Fruit fly (Drosophila melanogaster) whole organism, embryonic: ENCODE results near the gene CG10137.

ENCODE experiments used
- ATbp ChIP-seq: fragments of 200-800 bp; sonication (Bioruptor generic); optimal IDR thresholded peaks from 2 replicates; lab custom pipeline; 2017; ENCODE audit warnings: missing biosample characterization, mild to moderate bottlenecking, missing genetic modification characterization, missing genetic modification reagents
- Adf1 ChIP-seq: fragments of 200-800 bp; sonication (Bioruptor generic); IDR thresholded peaks from 2 replicates; pipeline ENCODE4 v1.3.6; 2022; ENCODE audit warnings: missing biosample characterization, missing genetic modification characterization
- Atf6 ChIP-seq: fragments of 200-800 bp; sonication (Bioruptor generic); IDR thresholded peaks from 2 replicates; pipeline ENCODE4 v1.3.6; 2022; ENCODE audit warnings: missing biosample characterization, missing genetic modification characterization
- Bgb ChIP-seq: fragments of 200-800 bp; sonication (Bioruptor generic); IDR thresholded peaks from 2 replicates; pipeline ENCODE4 v1.3.6; 2022; ENCODE audit warnings: missing biosample characterization, missing genetic modification characterization; ENCODE audit not compliant: partially characterized antibody
- Bteb2 ChIP-seq: fragments of 200-800 bp; sonication (Bioruptor generic); optimal IDR thresholded peaks from 2 replicates; lab custom pipeline; 2016; ENCODE audit warnings: missing biosample characterization, missing genetic modification characterization
- CG10654 ChIP-seq: fragments of 200-800 bp; sonication (Bioruptor generic); optimal IDR thresholded peaks from 2 replicates; lab custom pipeline; 2016; ENCODE audit warnings: missing biosample characterization, missing genetic modification characterization
- CG10959 ChIP-seq: fragments of 200-800 bp; sonication (Bioruptor generic); IDR thresholded peaks from 2 replicates; pipeline ENCODE4 v1.3.6; 2022; ENCODE audit warnings: missing biosample characterization, missing genetic modification characterization
- CG11398 ChIP-seq: fragments of 200-800 bp; sonication (Bioruptor generic); optimal IDR thresholded peaks from 2 replicates; lab custom pipeline; 2016; ENCODE audit warnings: missing biosample characterization, missing genetic modification characterization
- CG12942 ChIP-seq: fragments of 200-800 bp; sonication (Bioruptor generic); optimal IDR thresholded peaks from 3 replicates; lab custom pipeline; 2016; ENCODE audit warnings: missing biosample characterization, missing genetic modification characterization
- CG13624 ChIP-seq: fragments of 200-800 bp; sonication (Bioruptor generic); optimal IDR thresholded peaks from 2 replicates; lab custom pipeline; 2016; ENCODE audit warnings: missing biosample characterization, missing genetic modification characterization
- CG14014 ChIP-seq: fragments of 200-800 bp; sonication (Bioruptor generic); IDR thresholded peaks from 2 replicates; pipeline ENCODE4 v1.3.6; 2022; ENCODE audit warnings: missing biosample characterization, missing genetic modification characterization
- CG14050 ChIP-seq: fragments of 200-800 bp; sonication (Bioruptor generic); IDR thresholded peaks from 3 replicates; pipeline ENCODE4 v1.3.6; 2022; ENCODE audit warnings: missing biosample characterization, missing genetic modification characterization
- CG14965 ChIP-seq: fragments of 200-800 bp; sonication (Bioruptor generic); optimal IDR thresholded peaks from 2 replicates; lab custom pipeline; 2016; ENCODE audit warnings: missing biosample characterization, missing genetic modification characterization, borderline replicate concordance
- CG1529 ChIP-seq: fragments of 200-800 bp; sonication (Bioruptor generic); optimal IDR thresholded peaks from 3 replicates; lab custom pipeline; 2018; ENCODE audit warnings: missing biosample characterization, missing genetic modification characterization
- CG17359 ChIP-seq: fragments of 200-800 bp; sonication (Bioruptor generic); optimal IDR thresholded peaks from 3 replicates; lab custom pipeline; 2018; ENCODE audit warnings: missing biosample characterization, mild to moderate bottlenecking, missing genetic modification characterization, moderate library complexity
- CG17361 ChIP-seq: fragments of 200-800 bp; sonication (Bioruptor generic); IDR thresholded peaks from 3 replicates; pipeline ENCODE4 v1.3.6; 2022; ENCODE audit warnings: missing biosample characterization, missing genetic modification characterization
- CG31441 ChIP-seq: fragments of 200-800 bp; sonication (Bioruptor generic); IDR thresholded peaks from 2 replicates; pipeline ENCODE4 v1.3.6; 2022; ENCODE audit warnings: missing biosample characterization, missing genetic modification characterization
- CG3995 ChIP-seq: fragments of 200-800 bp; sonication (Bioruptor generic); optimal IDR thresholded peaks from 3 replicates; lab custom pipeline; 2016; ENCODE audit warnings: missing biosample characterization, missing genetic modification characterization
- CG43689 ChIP-seq: fragments of 200-800 bp; sonication (Bioruptor generic); IDR thresholded peaks from 2 replicates; pipeline ENCODE4 v1.3.6; 2022; ENCODE audit warnings: missing biosample characterization, missing genetic modification characterization
- CG5180 ChIP-seq: fragments of 200-800 bp; sonication (Bioruptor generic); optimal IDR thresholded peaks from 3 replicates; lab custom pipeline; 2017; ENCODE audit warnings: missing biosample characterization, missing genetic modification characterization, mild to moderate bottlenecking, moderate library complexity, missing genetic modification reagents
- CG6765 ChIP-seq: fragments of 200-800 bp; sonication (Bioruptor generic); optimal IDR thresholded peaks from 3 replicates; lab custom pipeline; 2017; ENCODE audit warnings: missing biosample characterization, mild to moderate bottlenecking, missing genetic modification characterization
- CG7786 ChIP-seq: fragments of 200-800 bp; sonication (Bioruptor generic); optimal IDR thresholded peaks from 2 replicates; lab custom pipeline; 2016; ENCODE audit warnings: missing biosample characterization, missing genetic modification characterization
- CG8388 ChIP-seq: fragments of 200-800 bp; sonication (Bioruptor generic); optimal IDR thresholded peaks from 2 replicates; lab custom pipeline; 2019; ENCODE audit warnings: missing biosample characterization, mild to moderate bottlenecking, missing genetic modification characterization, moderate library complexity
- CG8924 ChIP-seq: fragments of 200-800 bp; optimal IDR thresholded peaks from 3 replicates; lab custom pipeline; 2019; ENCODE audit warnings: missing biosample characterization, mild to moderate bottlenecking, missing genetic modification characterization, moderate library complexity
- CG9727 ChIP-seq: fragments of 200-800 bp; sonication (Bioruptor generic); optimal IDR thresholded peaks from 3 replicates; lab custom pipeline; 2017; ENCODE audit warnings: missing biosample characterization, mild to moderate bottlenecking, missing genetic modification characterization
- CTCF ChIP-seq: fragments of 200-800 bp; sonication (Bioruptor generic); optimal IDR thresholded peaks from 2 replicates; lab custom pipeline; 2017; ENCODE audit warnings: missing biosample characterization, mild to moderate bottlenecking, missing genetic modification characterization, moderate library complexity
- Dp ChIP-seq: fragments of 200-800 bp; sonication (Bioruptor generic); optimal IDR thresholded peaks from 2 replicates; lab custom pipeline; 2018; ENCODE audit warnings: missing biosample characterization, mild to moderate bottlenecking, missing genetic modification characterization, moderate library complexity
- E2f1 ChIP-seq: fragments of 200-800 bp; sonication (Bioruptor generic); IDR thresholded peaks from 2 replicates; pipeline ENCODE4 v1.3.6; 2022; ENCODE audit warnings: missing biosample characterization, missing genetic modification characterization
- Elba2 ChIP-seq: fragments of 200-800 bp; sonication (Bioruptor generic); optimal IDR thresholded peaks from 3 replicates; lab custom pipeline; 2016; ENCODE audit warnings: missing biosample characterization, missing genetic modification characterization
- MESR4 ChIP-seq: fragments of 200-800 bp; sonication (Bioruptor generic); optimal IDR thresholded peaks from 2 replicates; lab custom pipeline; 2018; ENCODE audit warnings: missing biosample characterization, mild to moderate bottlenecking, missing genetic modification characterization, moderate library complexity
- NC2α ChIP-seq: fragments of 200-800 bp; sonication (Bioruptor generic); optimal IDR thresholded peaks from 2 replicates; lab custom pipeline; 2016; ENCODE audit warnings: missing biosample characterization, missing genetic modification characterization
- NC2β ChIP-seq: fragments of 200-800 bp; sonication (Bioruptor generic); optimal IDR thresholded peaks from 2 replicates; lab custom pipeline; 2016; ENCODE audit warnings: missing biosample characterization, missing genetic modification characterization
- NK7.1 ChIP-seq: fragments of 200-800 bp; sonication (Bioruptor generic); optimal IDR thresholded peaks from 3 replicates; lab custom pipeline; 2016; ENCODE audit warnings: missing biosample characterization, missing genetic modification characterization
- Sin3A ChIP-seq: fragments of >200 bp; optimal IDR thresholded peaks from 2 replicates; lab custom pipeline; 2018
- amos ChIP-seq: fragments of 200-800 bp; sonication (Bioruptor generic); IDR thresholded peaks from 2 replicates; pipeline ENCODE4 v1.3.6; 2022; ENCODE audit warnings: missing biosample characterization, missing genetic modification characterization; ENCODE audit not compliant: partially characterized antibody
- bcd ChIP-seq: fragments of 200-800 bp; sonication (Bioruptor generic); optimal IDR thresholded peaks from 2 replicates; lab custom pipeline; 2017; ENCODE audit warnings: missing biosample characterization, mild to moderate bottlenecking, missing genetic modification characterization
- croc ChIP-seq: fragments of 200-800 bp; sonication (Bioruptor generic); conservative IDR thresholded peaks from 3 replicates; pipeline ENCODE4 v1.3.6; 2022; ENCODE audit warnings: missing biosample characterization, missing genetic modification characterization
- dan ChIP-seq: fragments of 200-800 bp; sonication (Bioruptor generic); IDR thresholded peaks from 2 replicates; pipeline ENCODE4 v1.3.6; 2022; ENCODE audit warnings: missing biosample characterization, missing genetic modification characterization
- dmrt99B ChIP-seq: fragments of 200-800 bp; sonication (Bioruptor generic); optimal IDR thresholded peaks from 2 replicates; lab custom pipeline; 2018; ENCODE audit warnings: missing biosample characterization, mild to moderate bottlenecking, missing genetic modification characterization, moderate library complexity
- fru ChIP-seq: fragments of >200 bp; optimal IDR thresholded peaks from 2 replicates; lab custom pipeline; 2017
- gfzf ChIP-seq: fragments of 200-800 bp; sonication (Bioruptor generic); optimal IDR thresholded peaks from 2 replicates; lab custom pipeline; 2016; ENCODE audit warnings: missing biosample characterization, mild to moderate bottlenecking, missing genetic modification characterization, moderate library complexity
- gt ChIP-seq: fragments of 200-800 bp; sonication (Bioruptor generic); IDR thresholded peaks from 2 replicates; pipeline ENCODE4 v1.3.6; 2022; ENCODE audit warnings: missing biosample characterization, missing genetic modification characterization
- ind ChIP-seq: fragments of 200-800 bp; sonication (Bioruptor generic); optimal IDR thresholded peaks from 3 replicates; lab custom pipeline; 2016; ENCODE audit warnings: missing biosample characterization, missing genetic modification characterization
- mirr ChIP-seq: fragments of 200-800 bp; sonication (Bioruptor generic); optimal IDR thresholded peaks from 3 replicates; lab custom pipeline; 2018; ENCODE audit warnings: missing biosample characterization, mild to moderate bottlenecking, missing genetic modification characterization
- nau ChIP-seq: fragments of 200-800 bp; sonication (Bioruptor generic); optimal IDR thresholded peaks from 3 replicates; lab custom pipeline; 2017; ENCODE audit warnings: missing biosample characterization, mild to moderate bottlenecking, missing genetic modification characterization, missing genetic modification reagents
- oc ChIP-seq: fragments of 200-800 bp; sonication (Bioruptor generic); optimal IDR thresholded peaks from 2 replicates; lab custom pipeline; 2018; ENCODE audit warnings: missing biosample characterization, mild to moderate bottlenecking, missing genetic modification characterization, moderate library complexity
- sna ChIP-seq: fragments of 200-800 bp; sonication (Bioruptor generic); IDR thresholded peaks from 2 replicates; pipeline ENCODE4 v1.3.6; 2022; ENCODE audit warnings: missing biosample characterization, missing genetic modification characterization; ENCODE audit not compliant: partially characterized antibody
- tll ChIP-seq, 2 experiments: fragments of 200-800 bp in 1 of 2; fragments of >200 bp in 1 of 2; sonication (Bioruptor generic) in 1 of 2; optimal IDR thresholded peaks; 2 replicates each; lab custom pipeline; 2017 to 2019; ENCODE audit warnings: missing biosample characterization in 2 of 2, missing genetic modification characterization in 2 of 2, mild to moderate bottlenecking in 1 of 2, moderate library complexity in 1 of 2
- twi ChIP-seq: fragments of 200-800 bp; optimal IDR thresholded peaks from 2 replicates; lab custom pipeline; 2019; ENCODE audit warnings: missing biosample characterization, mild to moderate bottlenecking, missing genetic modification characterization, moderate library complexity
- usp ChIP-seq: fragments of >200 bp; optimal IDR thresholded peaks from 2 replicates; lab custom pipeline; 2017; ENCODE audit warnings: missing biosample characterization, missing genetic modification characterization
- vnd ChIP-seq: fragments of 200-800 bp; sonication (Bioruptor generic); IDR thresholded peaks from 3 replicates; pipeline ENCODE4 v1.3.6; 2022; ENCODE audit warnings: missing biosample characterization, missing genetic modification characterization; ENCODE audit not compliant: partially characterized antibody

CG10137 gene

DNA sequence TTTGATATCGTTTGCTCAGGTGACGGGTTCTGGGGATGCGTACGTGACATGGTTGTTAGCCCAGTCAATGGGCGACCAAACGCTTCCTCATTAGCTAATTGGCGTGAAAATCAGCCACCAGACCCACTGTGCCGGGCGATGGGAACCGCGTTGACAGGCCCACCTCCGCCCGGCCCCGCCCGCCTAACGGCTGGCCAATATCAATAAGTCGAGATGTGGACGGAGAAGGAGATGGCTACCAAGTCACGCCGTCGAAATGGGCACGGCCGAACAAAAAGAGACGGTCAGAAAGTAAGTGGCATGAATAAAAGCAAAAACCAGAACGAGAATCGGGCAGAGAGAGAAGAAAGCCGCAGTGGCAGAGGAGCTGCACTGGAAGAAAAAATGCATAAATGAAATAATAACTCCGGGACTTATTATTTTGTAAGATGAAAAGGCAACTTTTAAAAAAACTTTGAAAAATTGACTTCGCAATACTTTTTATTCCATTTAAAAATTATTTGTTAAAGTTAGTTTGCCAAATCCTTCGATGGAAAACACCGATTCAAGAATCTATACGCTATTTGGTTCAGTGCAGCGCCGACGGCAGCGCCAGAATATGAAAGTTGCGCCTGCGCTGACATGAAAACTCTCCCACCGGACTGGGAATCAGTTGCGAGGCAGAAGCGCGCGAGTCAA lies 11.4 kb downstream of the CG10137 start, which contains the start of gene CG13082 (continued):
- TF ChIP-seq NC2β (GFP tag; lab: Kevin White, UChicago) (no peak), ATbp (GFP tag; lab: Kevin White, UChicago) (peak; percentile 31), CG8388 (GFP tag; lab: Kevin White, UChicago) (peak; percentile 69), Atf6 (GFP tag; lab: Robert Waterston, UW) (no peak), Adf1 (GFP tag; lab: Robert Waterston, UW) (no peak), twi (tag; lab: Kevin White, UChicago) (peak; percentile 39), Sin3A (lab: Kevin White, UChicago) (no peak), sna (GFP tag; lab: Robert Waterston, UW) (no peak), bcd (peak; percentile 39), tll (GFP tag; optimal IDR thresholded peaks at IDR 0.05; lab: Kevin White, UChicago) (no peak), gfzf (GFP tag; lab: Kevin White, UChicago) (no peak), ind (GFP tag; lab: Kevin White, UChicago) (peak; percentile 33), CG3995 (GFP tag; lab: Kevin White, UChicago) (no peak), CTCF (GFP tag; lab: Kevin White, UChicago) (no peak), nau (GFP tag; lab: Kevin White, UChicago) (no peak), CG5180 (no peak), vnd (no peak), CG14014 (GFP tag; lab: Robert Waterston, UW) (no peak), CG11398 (GFP tag; lab: Kevin White, UChicago) (no peak), CG8924 (peak; percentile 62), CG1529 (GFP tag; lab: Kevin White, UChicago) (peak; percentile 49), CG13624 (no peak), Elba2 (GFP tag; lab: Kevin White, UChicago) (no peak), NC2α (GFP tag; lab: Kevin White, UChicago) (no peak), CG17359 (tag; lab: Kevin White, UChicago) (peak; percentile 11), Dp (GFP tag; lab: Kevin White, UChicago) (no peak), CG10654 (GFP tag; lab: Kevin White, UChicago) (no peak), croc (GFP tag; lab: Robert Waterston, UW) (peak; percentile 50), CG7786 (GFP tag; lab: Kevin White, UChicago) (no peak), Bteb2 (GFP tag; lab: Kevin White, UChicago) (no peak), CG43689 (GFP tag; lab: Robert Waterston, UW) (no peak), Bgb (GFP tag; lab: Robert Waterston, UW) (no peak), CG9727 (peak; percentile 58), amos (GFP tag; lab: Robert Waterston, UW) (no peak), NK7.1 (GFP tag; lab: Kevin White, UChicago) (no peak), CG14965 (GFP tag; lab: Kevin White, UChicago) (no peak), gt (GFP tag; lab: Robert Waterston, UW) (no peak), CG17361 (GFP tag; lab: Robert Waterston, UW) (peak; percentile 77), mirr (GFP tag; lab: Kevin White, UChicago) (no peak), CG14050 (GFP tag; lab: Robert Waterston, UW) (no peak), CG6765 (GFP tag; lab: Kevin White, UChicago) (no peak), oc (tag; lab: Kevin White, UChicago) (peak; percentile 50), usp (GFP tag; lab: Kevin White, UChicago) (no peak), CG12942 (no peak), E2f1 (GFP tag; lab: Robert Waterston, UW) (no peak), dmrt99B (tag; lab: Kevin White, UChicago) (peak; percentile 54), CG10959 (GFP tag; lab: Robert Waterston, UW) (0 out of 2 replicates have a peak, but pooled peaks have one; percentile 18), MESR4 (no peak), dan (GFP tag; lab: Robert Waterston, UW) (no peak), fru (lab: Kevin White, UChicago) (no peak), CG31441 (peak; percentile 63)
